Worm (Caenorhabditis elegans): ENCODE results near the gene F55A11.1.

F55A11.1 gene

DNA sequence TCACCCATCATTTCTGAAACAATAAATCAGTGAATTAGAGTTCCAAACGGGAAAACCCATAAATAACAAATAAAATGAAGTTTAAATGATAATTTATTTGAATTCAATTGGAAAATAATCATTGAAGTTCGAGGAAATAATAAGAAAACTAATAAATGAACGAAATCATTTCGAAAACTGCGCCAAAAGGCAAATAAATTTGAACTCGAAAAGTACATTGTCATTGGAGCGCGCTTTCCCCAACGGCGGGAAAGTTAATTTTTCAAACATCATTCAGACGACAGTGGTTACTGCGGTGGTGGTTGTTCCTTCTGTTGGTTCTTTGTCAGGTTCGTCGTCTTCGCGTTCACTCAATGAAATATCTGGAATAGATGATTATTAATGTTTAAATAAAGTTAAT lies 30.7 kb downstream of the F55A11.1 start, which contains the start of gene npp-22 (continued):
- no peak for TF ChIP-seq elt-2 (tag; optimal IDR thresholded peaks at IDR 0.05)
- TF ChIP-seq unc-130 (tag; optimal IDR thresholded peaks at IDR 0.05), result peak; percentile 80
- peak; percentile 93 to 95 (median 94) for TF ChIP-seq dpl-1 (GFP tag; optimal IDR thresholded peaks at IDR 0.05)
- TF ChIP-seq nhr-90 (tag; optimal IDR thresholded peaks at IDR 0.05; ENCODE audit: poor library complexity), result peak; percentile 56
- peak; percentile 63 for TF ChIP-seq lin-14 (GFP tag; optimal IDR thresholded peaks at IDR 0.05)
- no peak for TF ChIP-seq ceh-63 (GFP tag; optimal IDR thresholded peaks at IDR 0.05)
- no peak for TF ChIP-seq ztf-4 (tag; optimal IDR thresholded peaks at IDR 0.05)
- TF ChIP-seq unc-62 (GFP tag; optimal IDR thresholded peaks at IDR 0.05), result no peak
- TF ChIP-seq unc-30 (tag; optimal IDR thresholded peaks at IDR 0.05), result no peak
- TF ChIP-seq nhr-11 (tag; optimal IDR thresholded peaks at IDR 0.05), result no peak
- no peak for TF ChIP-seq fkh-10 (GFP tag; optimal IDR thresholded peaks at IDR 0.05)
- no peak for TF ChIP-seq pag-3 (tag; optimal IDR thresholded peaks at IDR 0.05; ENCODE audit: borderline replicate concordance, insufficient read depth)
- TF ChIP-seq nhr-19 (GFP tag; conservative IDR thresholded peaks at IDR 0.05), result peak; percentile 68
- peak in 1 of 2 experiments; percentile 30 for TF ChIP-seq mdl-1 (tag; optimal IDR thresholded peaks at IDR 0.05)
- TF ChIP-seq nhr-84 (tag; optimal IDR thresholded peaks at IDR 0.05), result no peak
- TF ChIP-seq unc-86 (tag; optimal IDR thresholded peaks at IDR 0.05), result peak; percentile 33
- peak; percentile 94 to 97 for TF ChIP-seq lin-35 (GFP tag; optimal IDR thresholded peaks at IDR 0.05)
- TF ChIP-seq pqm-1 (tag; optimal IDR thresholded peaks at IDR 0.05), result no peak
- no peak for TF ChIP-seq ceh-8 (GFP tag; optimal IDR thresholded peaks at IDR 0.05)
- peak; percentile 22 for TF ChIP-seq nhr-77 (tag; optimal IDR thresholded peaks at IDR 0.05)
- no peak for TF ChIP-seq hpl-2 (GFP tag; optimal IDR thresholded peaks at IDR 0.05)
- peak in 1 of 6 experiments; percentile 49 for TF ChIP-seq elt-3 (tag; optimal IDR thresholded peaks at IDR 0.05)
- peak; percentile 72 for TF ChIP-seq nhr-71 (tag; optimal IDR thresholded peaks at IDR 0.05)
- TF ChIP-seq aha-1 (tag; optimal IDR thresholded peaks at IDR 0.05), result no peak
- peak; percentile 65 for TF ChIP-seq C16A3.4 (tag; optimal IDR thresholded peaks at IDR 0.05)
- TF ChIP-seq ceh-90 (tag; optimal IDR thresholded peaks at IDR 0.05), result no peak
- TF ChIP-seq ama-1 (optimal IDR thresholded peaks at IDR 0.05), result no peak
- peak; percentile 65 for TF ChIP-seq xbp-1 (tag; optimal IDR thresholded peaks at IDR 0.05)
- TF ChIP-seq unc-98 (GFP tag; IDR thresholded peaks at IDR 0.05), result no peak
- TF ChIP-seq fos-1 (tag; optimal IDR thresholded peaks at IDR 0.05), result no peak
- no peak for TF ChIP-seq nhr-237 (tag; optimal IDR thresholded peaks at IDR 0.05)
- no peak for TF ChIP-seq irx-1 (tag; optimal IDR thresholded peaks at IDR 0.05)
- TF ChIP-seq mep-1 (tag; optimal IDR thresholded peaks at IDR 0.05), result peak; percentile 45
- TF ChIP-seq nhr-47 (tag; optimal IDR thresholded peaks at IDR 0.05), result peak; percentile 68
- TF ChIP-seq sox-4 (tag; optimal IDR thresholded peaks at IDR 0.05), result no peak
- no peak for TF ChIP-seq sup-37 (GFP tag; optimal IDR thresholded peaks at IDR 0.05)
- TF ChIP-seq mab-9 (GFP tag; IDR thresholded peaks at IDR 0.05), result no peak
- TF ChIP-seq nhr-12 (tag; optimal IDR thresholded peaks at IDR 0.05), result no peak
- TF ChIP-seq efl-1 (optimal IDR thresholded peaks at IDR 0.05), result peak; percentile 96 to 99
- TF ChIP-seq efl-1 (GFP tag; optimal IDR thresholded peaks at IDR 0.05 in 1 of 2), result peak; percentile 96 to 100
- TF ChIP-seq egl-13 (tag; optimal IDR thresholded peaks at IDR 0.05), result no peak
- TF ChIP-seq snu-23 (GFP tag; optimal IDR thresholded peaks at IDR 0.05), result peak; percentile 56
- TF ChIP-seq hlh-17 (GFP tag; optimal IDR thresholded peaks at IDR 0.05; ENCODE audit: borderline replicate concordance), result no peak
- TF ChIP-seq jun-1 (tag; optimal IDR thresholded peaks at IDR 0.05), result no peak
- TF ChIP-seq Y116A8C.19 (tag; optimal IDR thresholded peaks at IDR 0.05; ENCODE audit: borderline replicate concordance), result no peak
- peak; percentile 64 for TF ChIP-seq blmp-1 (tag; optimal IDR thresholded peaks at IDR 0.05)
- no peak for TF ChIP-seq C04F5.9 (tag; optimal IDR thresholded peaks at IDR 0.05)
- peak; percentile 73 for TF ChIP-seq skn-1 (tag; optimal IDR thresholded peaks at IDR 0.05)
- no peak for TF ChIP-seq aly-2 (tag; optimal IDR thresholded peaks at IDR 0.05)
- no peak for TF ChIP-seq zag-1 (tag; optimal IDR thresholded peaks at IDR 0.05)
- TF ChIP-seq F16B12.6 (tag; optimal IDR thresholded peaks at IDR 0.05), result peak; percentile 30

All from whole organism, L1 larva.